Fruit fly (Drosophila melanogaster): ENCODE results near the gene PpD3.

DNA sequence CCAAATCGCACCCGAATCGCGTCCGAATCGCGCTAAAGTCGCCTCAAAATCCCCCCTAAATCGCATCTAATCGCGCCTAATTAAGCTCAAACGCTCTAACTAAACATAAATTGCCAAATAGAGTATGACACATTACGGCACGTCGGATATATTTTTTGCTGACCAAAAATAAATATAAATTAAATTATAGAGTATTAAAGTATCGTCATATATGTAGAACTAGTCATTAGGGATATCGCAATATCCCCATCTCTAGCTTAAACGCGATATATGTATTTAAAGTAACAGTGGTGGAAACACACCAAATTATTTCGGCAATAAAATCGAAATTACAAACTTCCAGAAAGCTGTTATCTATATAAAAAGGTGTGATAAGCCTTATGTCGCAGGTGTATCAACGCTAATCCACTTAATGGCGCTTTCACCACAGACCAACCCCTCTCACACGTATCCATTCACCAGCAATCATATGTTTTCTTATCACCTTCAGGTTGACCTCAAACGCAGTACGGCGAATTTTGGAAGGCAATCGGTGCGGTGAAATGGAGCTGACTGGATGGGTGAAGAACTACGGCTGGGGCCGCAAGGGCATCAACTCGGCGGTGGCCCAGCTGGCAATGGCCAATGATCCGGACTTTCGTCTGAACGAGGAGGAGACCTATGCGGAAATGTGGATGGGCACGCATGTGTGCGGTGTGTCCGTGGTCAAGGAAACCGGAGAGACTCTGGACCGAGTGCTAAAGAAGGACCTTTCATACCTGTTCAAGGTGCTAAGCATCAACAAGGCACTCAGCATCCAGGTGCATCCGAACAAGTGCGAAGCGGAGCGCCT, 11.9 kb downstream of the PpD3 start, which contains the start of gene Mpi:
- no peak for TF ChIP-seq CG4282 (GFP tag; optimal IDR thresholded peaks at IDR 0.05)
- no peak for TF ChIP-seq gro (GFP tag; optimal IDR thresholded peaks at IDR 0.05)
- TF ChIP-seq Doc2 (GFP tag; IDR thresholded peaks at IDR 0.05): no peak
- TF ChIP-seq slou (GFP tag; optimal IDR thresholded peaks at IDR 0.05): no peak
- 0 out of 2 replicates have a peak, but pooled peaks have one; percentile 12 for TF ChIP-seq CG17328 (GFP tag; IDR thresholded peaks at IDR 0.05)
- peak; percentile 8 for TF ChIP-seq nerfin-1 (tag; optimal IDR thresholded peaks at IDR 0.05)
- peak; percentile 19 for TF ChIP-seq fd96Cb (tag; optimal IDR thresholded peaks at IDR 0.05)

Data from whole organism, embryonic.